Fruit fly (Drosophila melanogaster): ENCODE results near the gene CG18577.

CG18577 gene

DNA sequence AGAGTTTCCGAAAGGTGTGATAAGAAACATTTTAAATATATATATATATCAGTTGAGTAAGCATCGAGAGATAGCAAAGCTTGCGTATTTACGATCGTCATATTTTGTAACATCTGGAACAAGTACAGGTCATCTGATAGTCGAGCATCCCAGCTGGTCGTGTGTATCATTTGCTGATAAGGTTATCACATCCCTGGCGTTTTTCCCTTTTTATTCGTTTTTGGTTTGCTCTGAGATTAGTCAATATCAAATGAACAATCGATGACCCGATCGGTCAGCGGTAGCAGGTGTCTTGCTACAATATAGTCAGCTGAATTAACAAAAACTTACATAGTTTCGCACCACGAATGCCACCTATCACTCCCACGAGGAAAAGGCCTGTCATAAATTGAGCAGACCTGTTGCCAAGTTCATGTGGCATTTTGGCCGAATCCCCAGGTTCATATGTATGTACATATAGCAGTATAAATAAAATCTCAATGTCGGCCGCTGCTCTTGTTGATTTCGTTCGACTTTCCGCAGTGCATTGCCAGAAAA lies 5.1 kb downstream of the CG18577 start:
- TF ChIP-seq CG6276 (GFP tag; optimal IDR thresholded peaks at IDR 0.05), result peak; percentile 42
- peak; percentile 34 for TF ChIP-seq Hr39 (GFP tag; optimal IDR thresholded peaks at IDR 0.05)
- TF ChIP-seq Eip93F (GFP tag; optimal IDR thresholded peaks at IDR 0.05), result peak; percentile 74
- peak; percentile 68 for TF ChIP-seq lz (GFP tag; optimal IDR thresholded peaks at IDR 0.05)
- peak; percentile 89 for TF ChIP-seq svp (GFP tag)
- TF ChIP-seq pdm3 (GFP tag; optimal IDR thresholded peaks at IDR 0.05), result peak; percentile 70
- TF ChIP-seq Ets21C (GFP tag; optimal IDR thresholded peaks at IDR 0.05), result no peak
- peak; percentile 59 for TF ChIP-seq achi (GFP tag; optimal IDR thresholded peaks at IDR 0.05)
- no peak for TF ChIP-seq CG4318 (GFP tag; optimal IDR thresholded peaks at IDR 0.05)
- TF ChIP-seq CG3032 (tag; optimal IDR thresholded peaks at IDR 0.05), result peak; percentile 37
- TF ChIP-seq CG11294 (GFP tag; IDR thresholded peaks at IDR 0.05), result no peak
- TF ChIP-seq CG9139 (GFP tag; optimal IDR thresholded peaks at IDR 0.05), result no peak
- peak; percentile 71 for TF ChIP-seq CG32006 (GFP tag; optimal IDR thresholded peaks at IDR 0.05)
- TF ChIP-seq CG16779 (tag; optimal IDR thresholded peaks at IDR 0.05), result peak; percentile 47
- TF ChIP-seq CG1621 (tag; optimal IDR thresholded peaks at IDR 0.05), result no peak
- TF ChIP-seq Sox102F (GFP tag; optimal IDR thresholded peaks at IDR 0.05), result peak; percentile 70
- peak; percentile 48 for TF ChIP-seq Eip75B (GFP tag; optimal IDR thresholded peaks at IDR 0.05)
- peak; percentile 56 for TF ChIP-seq CG31627 (GFP tag; optimal IDR thresholded peaks at IDR 0.05)
- peak; percentile 53 for TF ChIP-seq cyc (GFP tag; optimal IDR thresholded peaks at IDR 0.05)
- peak; percentile 50 for TF ChIP-seq dsx (GFP tag; optimal IDR thresholded peaks at IDR 0.05; ENCODE audit: poor library complexity, severe bottlenecking)
- TF ChIP-seq CG6854 (GFP tag; optimal IDR thresholded peaks at IDR 0.05), result no peak
- peak; percentile 53 for TF ChIP-seq CG7368 (GFP tag; optimal IDR thresholded peaks at IDR 0.05)
- TF ChIP-seq CG8632 (GFP tag; optimal IDR thresholded peaks at IDR 0.05), result peak; percentile 59
- TF ChIP-seq CG6792 (GFP tag; optimal IDR thresholded peaks at IDR 0.05), result peak; percentile 47
- peak; percentile 79 for TF ChIP-seq Eip78C (GFP tag)
- TF ChIP-seq esn (GFP tag; optimal IDR thresholded peaks at IDR 0.05), result peak; percentile 77
- peak; percentile 65 for TF ChIP-seq Smox (GFP tag; optimal IDR thresholded peaks at IDR 0.05)
- TF ChIP-seq Sox15 (GFP tag; optimal IDR thresholded peaks at IDR 0.05), result peak; percentile 50
- TF ChIP-seq fd59A (GFP tag; optimal IDR thresholded peaks at IDR 0.05), result no peak
- TF ChIP-seq CG8119 (GFP tag; IDR thresholded peaks at IDR 0.05), result peak; percentile 67; the same call in 2 of the 3 replicates
- 0 out of 2 replicates have a peak, but pooled peaks have one; percentile 34 for TF ChIP-seq Gug (GFP tag; IDR thresholded peaks at IDR 0.05)
- TF ChIP-seq CG11902 (GFP tag; optimal IDR thresholded peaks at IDR 0.05), result peak; percentile 42
- TF ChIP-seq CG6808 (GFP tag; optimal IDR thresholded peaks at IDR 0.05), result peak; percentile 14
- TF ChIP-seq CG10669 (GFP tag; optimal IDR thresholded peaks at IDR 0.05), result peak; percentile 28
- TF ChIP-seq CG10631 (GFP tag; optimal IDR thresholded peaks at IDR 0.05), result peak; percentile 62
- TF ChIP-seq Sox14 (GFP tag; optimal IDR thresholded peaks at IDR 0.05), result peak; percentile 44
- peak; percentile 23 to 62 for TF ChIP-seq ss (GFP tag; optimal IDR thresholded peaks at IDR 0.05)
- TF ChIP-seq CG11762 (GFP tag; optimal IDR thresholded peaks at IDR 0.05; ENCODE audit: insufficient read depth), result peak; percentile 41
- peak; percentile 98 for TF ChIP-seq vri (GFP tag; optimal IDR thresholded peaks at IDR 0.05)
- TF ChIP-seq CG3919 (GFP tag; optimal IDR thresholded peaks at IDR 0.05), result peak; percentile 58
- no peak for TF ChIP-seq dac (GFP tag; optimal IDR thresholded peaks at IDR 0.05)
- TF ChIP-seq Hr38 (GFP tag; optimal IDR thresholded peaks at IDR 0.05), result no peak
- TF ChIP-seq Met (GFP tag; optimal IDR thresholded peaks at IDR 0.05), result peak; percentile 68
- TF ChIP-seq acj6 (GFP tag; optimal IDR thresholded peaks at IDR 0.05), result peak; percentile 74
- peak; percentile 66 for TF ChIP-seq CG15336 (GFP tag; IDR thresholded peaks at IDR 0.05)
- peak; percentile 61 for TF ChIP-seq eg (GFP tag; IDR thresholded peaks at IDR 0.05)
- peak; percentile 68 for TF ChIP-seq net (GFP tag; optimal IDR thresholded peaks at IDR 0.05)
- TF ChIP-seq Hr4 (GFP tag; optimal IDR thresholded peaks at IDR 0.05), result peak; percentile 61
- TF ChIP-seq OdsH (GFP tag; optimal IDR thresholded peaks at IDR 0.05), result peak; percentile 74
- TF ChIP-seq Ets96B (tag; optimal IDR thresholded peaks at IDR 0.05), result peak; percentile 55
- no peak for TF ChIP-seq Lpt (GFP tag; optimal IDR thresholded peaks at IDR 0.05)
- TF ChIP-seq topi (GFP tag; optimal IDR thresholded peaks at IDR 0.05), result peak; percentile 68

Data from whole organism, prepupa.